Fruit fly (Drosophila melanogaster) whole organism, prepupa: ENCODE data around the gene shams.

Experiments used
- Blimp-1 ChIP-seq: fragments of 200-800 bp; sonication (Bioruptor generic); optimal IDR thresholded peaks from 3 replicates; lab custom pipeline; 2017; ENCODE audit warnings: missing biosample characterization, missing genetic modification characterization, mild to moderate bottlenecking, moderate library complexity, missing genetic modification reagents
- CG10669 ChIP-seq: fragments of 200-800 bp; sonication (Bioruptor generic); optimal IDR thresholded peaks from 3 replicates; lab custom pipeline; 2018; ENCODE audit warnings: missing biosample characterization, mild to moderate bottlenecking, missing genetic modification characterization, moderate library complexity
- CG11762 ChIP-seq: fragments of 200-800 bp; sonication (Bioruptor generic); optimal IDR thresholded peaks from 3 replicates; lab custom pipeline; 2016; ENCODE audit warnings: missing biosample characterization, missing genetic modification characterization; ENCODE audit not compliant: insufficient read depth
- CG16779 ChIP-seq: fragments of 200-800 bp; sonication (Bioruptor generic); optimal IDR thresholded peaks from 3 replicates; lab custom pipeline; 2017; ENCODE audit warnings: missing biosample characterization, mild to moderate bottlenecking, missing genetic modification characterization
- CG32006 ChIP-seq: fragments of 200-800 bp; sonication (Bioruptor generic); optimal IDR thresholded peaks from 3 replicates; lab custom pipeline; 2017; ENCODE audit warnings: missing biosample characterization, mild to moderate bottlenecking, missing genetic modification characterization
- CG6792 ChIP-seq: fragments of 200-800 bp; sonication (Bioruptor generic); optimal IDR thresholded peaks from 3 replicates; lab custom pipeline; 2016; ENCODE audit warnings: missing biosample characterization, missing genetic modification characterization
- CG6808 ChIP-seq: fragments of 200-800 bp; sonication (Bioruptor generic); optimal IDR thresholded peaks from 3 replicates; lab custom pipeline; 2017; ENCODE audit warnings: missing biosample characterization, missing genetic modification characterization, mild to moderate bottlenecking, moderate library complexity, missing genetic modification reagents
- Gug ChIP-seq: fragments of 200-800 bp; sonication (Bioruptor generic); IDR thresholded peaks from 2 replicates; pipeline ENCODE4 v1.3.6; 2022; ENCODE audit warnings: missing biosample characterization, missing genetic modification characterization
- Sox15 ChIP-seq: fragments of 200-800 bp; sonication (Bioruptor generic); optimal IDR thresholded peaks from 3 replicates; lab custom pipeline; 2016; ENCODE audit warnings: missing biosample characterization, missing genetic modification characterization
- cyc ChIP-seq: fragments of 200-800 bp; sonication (Bioruptor generic); optimal IDR thresholded peaks from 3 replicates; lab custom pipeline; 2016; ENCODE audit warnings: missing biosample characterization, missing genetic modification characterization
- spab ChIP-seq: fragments of 200-800 bp; sonication (Bioruptor generic); optimal IDR thresholded peaks from 2 replicates; lab custom pipeline; 2017; ENCODE audit warnings: missing biosample characterization, mild to moderate bottlenecking, missing genetic modification characterization, missing genetic modification reagents

dm6 chr3R:25024895-25025557 lies 49.4 kb downstream of the shams start, which contains the start of the genes EMC6 and Hr96:
- TF ChIP-seq CG32006 (GFP tag; lab: Kevin White, UChicago) (no peak), CG6792 (GFP tag; lab: Kevin White, UChicago) (peak; percentile 88), cyc (peak; percentile 94), spab (GFP tag; lab: Kevin White, UChicago) (peak; percentile 75), Sox15 (peak; percentile 87), CG6808 (GFP tag; lab: Kevin White, UChicago) (no peak), CG10669 (GFP tag; lab: Kevin White, UChicago) (peak; percentile 87), Blimp-1 (peak; percentile 62), Gug (GFP tag; lab: Robert Waterston, UW) (peak; percentile 92), CG11762 (GFP tag; lab: Kevin White, UChicago) (peak; percentile 87), CG16779 (tag; lab: Kevin White, UChicago) (peak; percentile 79)
